Worm (Caenorhabditis elegans): ENCODE results near the gene F38B6.6.

Gene F38B6.6

DNA sequence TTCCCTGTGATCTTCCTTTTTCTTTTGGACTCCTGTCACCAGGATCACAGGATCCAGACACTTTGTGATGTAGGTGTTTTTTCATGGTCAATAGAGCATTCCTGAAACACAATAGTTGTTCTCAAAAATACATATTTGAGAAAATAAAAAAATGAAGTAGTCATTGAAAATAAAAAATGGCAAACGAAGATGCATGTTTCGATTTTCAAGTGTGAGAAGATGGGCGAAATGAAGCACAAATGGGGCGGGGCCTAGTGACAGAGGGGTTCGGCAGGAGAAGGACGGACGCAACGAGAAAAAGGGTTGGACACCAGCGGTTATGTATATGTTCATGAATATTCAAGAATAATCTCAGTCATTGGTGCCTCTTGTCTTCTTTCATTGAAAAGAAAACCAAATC, at the start of gene F38B6.6:
Gene F38B6.6, minus strand, starts transcription at position 101 of the 400 bp plus-strand sequence.
- no peak for TF ChIP-seq lin-39 (tag; optimal IDR thresholded peaks at IDR 0.05)
- peak; percentile 11 for TF ChIP-seq fkh-10 (GFP tag; optimal IDR thresholded peaks at IDR 0.05)

DNA sequence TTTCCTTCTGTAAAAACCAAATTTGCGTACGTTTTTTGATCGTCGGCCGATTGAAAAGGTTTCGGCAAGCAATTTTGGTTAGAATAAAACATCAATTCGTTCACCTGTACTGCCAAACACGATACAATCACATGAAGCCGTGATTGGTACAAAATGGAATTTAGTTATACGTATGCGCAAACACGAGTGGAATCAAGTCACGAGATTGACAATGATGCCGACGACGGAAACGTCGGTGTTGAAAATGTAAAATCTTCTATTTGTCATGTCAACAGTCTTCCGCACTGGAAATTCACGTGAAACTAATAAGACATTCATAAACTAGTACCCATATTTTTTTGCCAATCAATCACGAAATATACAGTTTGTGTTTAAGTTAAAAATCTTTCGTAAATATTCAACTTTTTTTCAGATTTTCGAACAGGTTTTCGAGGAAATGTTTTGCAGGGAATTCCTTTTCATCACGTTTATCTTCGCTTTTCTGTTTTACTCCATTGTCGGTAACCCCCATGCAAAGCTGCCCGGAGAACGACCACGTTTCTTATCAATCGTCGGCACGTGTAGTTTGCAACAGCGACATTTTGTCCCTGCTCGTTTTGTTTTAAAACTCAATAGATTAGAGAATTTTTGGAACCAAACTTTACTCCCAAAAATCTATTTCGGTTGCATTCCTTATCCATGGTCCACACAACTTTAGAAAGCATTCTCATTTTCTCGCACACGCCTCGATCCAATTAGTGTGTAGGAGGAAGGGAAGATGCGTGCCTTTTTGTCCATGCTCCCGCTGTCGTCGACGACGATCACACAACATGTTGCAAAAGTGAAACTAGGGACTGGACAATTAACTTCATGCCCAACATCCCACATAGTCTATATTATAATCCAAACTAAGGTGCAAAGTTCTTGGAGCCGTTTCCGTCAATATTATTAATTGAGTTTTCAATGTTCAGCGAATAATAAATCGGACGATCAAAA, 49.4 kb upstream of the F38B6.6 start:
- TF ChIP-seq dve-1 (tag; optimal IDR thresholded peaks at IDR 0.05; ENCODE audit: insufficient read depth) (peak; percentile 61), hlh-11 (tag; optimal IDR thresholded peaks at IDR 0.05) (peak; percentile 71), pqm-1 (tag; optimal IDR thresholded peaks at IDR 0.05) (peak; percentile 4), vab-7 (GFP tag; IDR thresholded peaks at IDR 0.05) (no peak), dmd-6 (GFP tag; IDR thresholded peaks at IDR 0.05) (peak; percentile 63), unc-62 (GFP tag; optimal IDR thresholded peaks at IDR 0.05 in 1 of 2) (peak in 1 of 2 experiments; percentile 94), unc-62 (tag; optimal IDR thresholded peaks at IDR 0.05) (no peak), tra-1 (GFP tag; IDR thresholded peaks at IDR 0.05) (0 out of 2 replicates have a peak, but pooled peaks have one; percentile 4), sdz-12 (GFP tag; optimal IDR thresholded peaks at IDR 0.05) (no peak), madf-5 (GFP tag; IDR thresholded peaks at IDR 0.05) (no peak), lim-7 (GFP tag; IDR thresholded peaks at IDR 0.05) (no peak), Y48G9A.11 (GFP tag; IDR thresholded peaks at IDR 0.05) (no peak), nhr-11 (tag; optimal IDR thresholded peaks at IDR 0.05) (peak; percentile 34), hif-1 (tag; optimal IDR thresholded peaks at IDR 0.05) (peak in 1 of 2 experiments; percentile 71), unc-39 (tag; optimal IDR thresholded peaks at IDR 0.05) (no peak), nhr-102 (tag; optimal IDR thresholded peaks at IDR 0.05) (peak; percentile 7), mdl-1 (tag; optimal IDR thresholded peaks at IDR 0.05) (peak; percentile 96 to 97), nhr-48 (tag; optimal IDR thresholded peaks at IDR 0.05) (peak; percentile 83), aha-1 (tag) (peak; percentile 95), daf-16 (GFP tag; optimal IDR thresholded peaks at IDR 0.05) (no peak), daf-16 (tag; optimal IDR thresholded peaks at IDR 0.05) (peak; percentile 56), ctbp-1 (GFP tag; IDR thresholded peaks at IDR 0.05) (0 out of 2 replicates have a peak, but pooled peaks have one; percentile 49), T20F7.1 (GFP tag; optimal IDR thresholded peaks at IDR 0.05) (peak; percentile 30), hlh-30 (tag; optimal IDR thresholded peaks at IDR 0.05; ENCODE audit: insufficient read depth) (peak; percentile 92), lsy-2 (tag; optimal IDR thresholded peaks at IDR 0.05) (peak in 1 of 2 experiments; percentile 42), F44E2.7 (GFP tag; IDR thresholded peaks at IDR 0.05) (no peak), mxl-2 (GFP tag; conservative IDR thresholded peaks at IDR 0.05) (0 out of 2 replicates have a peak, but pooled peaks have one; percentile 17), mes-2 (tag; optimal IDR thresholded peaks at IDR 0.05; ENCODE audit: poor library complexity, severe bottlenecking) (no peak), lin-39 (tag; optimal IDR thresholded peaks at IDR 0.05) (no peak), zip-2 (tag; optimal IDR thresholded peaks at IDR 0.05) (peak; percentile 42), ceh-62 (tag; optimal IDR thresholded peaks at IDR 0.05) (no peak), rbr-2 (tag; optimal IDR thresholded peaks at IDR 0.05) (no peak)

DNA sequence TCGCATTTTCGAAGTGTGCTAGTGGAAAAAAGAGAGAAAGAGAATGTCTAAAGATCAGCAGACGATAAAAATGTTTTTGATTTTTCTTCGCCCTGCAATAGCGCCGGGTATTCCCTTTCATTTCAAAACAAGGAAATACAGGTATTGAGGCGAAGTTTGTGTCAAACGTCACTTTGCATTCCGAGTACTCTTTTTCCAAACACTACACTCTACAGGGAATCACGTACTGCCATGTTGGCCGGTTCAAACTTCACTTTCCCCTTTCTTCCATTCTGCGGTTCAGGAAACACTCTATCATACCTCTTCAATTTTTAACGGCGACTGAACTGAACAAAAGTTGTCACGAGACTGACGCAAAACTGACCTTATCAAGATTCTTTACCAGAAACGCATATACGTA, 48.6 kb upstream of the F38B6.6 start:
- TF ChIP-seq unc-62 (GFP tag; optimal IDR thresholded peaks at IDR 0.05 in 1 of 2) (peak in 1 of 2 experiments; percentile 72), unc-62 (tag; optimal IDR thresholded peaks at IDR 0.05) (no peak), fkh-10 (GFP tag; optimal IDR thresholded peaks at IDR 0.05) (no peak), hmg-1.1 (GFP tag; IDR thresholded peaks at IDR 0.05) (0 out of 2 replicates have a peak, but pooled peaks have one; percentile 16), dmd-6 (GFP tag; IDR thresholded peaks at IDR 0.05) (0 out of 2 replicates have a peak, but pooled peaks have one; percentile 31), ceh-82 (tag; optimal IDR thresholded peaks at IDR 0.05) (no peak), snpc-1.2 (GFP tag; IDR thresholded peaks at IDR 0.05) (no peak), dve-1 (tag; optimal IDR thresholded peaks at IDR 0.05; ENCODE audit: insufficient read depth) (peak; percentile 10), nhr-28 (tag; optimal IDR thresholded peaks at IDR 0.05) (peak; percentile 0)

Data from whole organism, L4 larva.